Worm (Caenorhabditis elegans): Measurements from ENCODE around the gene str-138.

- TF ChIP-seq ceh-36 (tag; optimal IDR thresholded peaks at IDR 0.05), result no peak
- TF ChIP-seq pes-1 (GFP tag; IDR thresholded peaks at IDR 0.05), result no peak
Measured at ce11 chrV:8031121-8031520, 27.3 kb upstream of the str-138 start, which contains the start of gene vars-1.
